Fruit fly (Drosophila melanogaster) whole organism, embryonic: Measurements from ENCODE around the gene CG33235.
A peak's percentile ranks its signal among the peaks of the same experiment; 100 is the strongest.

ENCODE experiments used
- Antp ChIP-seq: fragments of 200-800 bp; sonication (Bioruptor generic); optimal IDR thresholded peaks from 3 replicates; lab custom pipeline; 2016; ENCODE audit warnings: missing biosample characterization, missing genetic modification characterization
- Atf3 ChIP-seq: fragments of 200-800 bp; sonication (Bioruptor generic); optimal IDR thresholded peaks from 3 replicates; lab custom pipeline; 2016; ENCODE audit warnings: missing biosample characterization, missing genetic modification characterization
- CG10366 ChIP-seq: fragments of 200-800 bp; sonication (Bioruptor generic); IDR thresholded peaks from 2 replicates; pipeline ENCODE4 v1.3.6; 2022; ENCODE audit warnings: missing biosample characterization, missing genetic modification characterization
- CG12769 ChIP-seq: fragments of 200-800 bp; sonication (Bioruptor generic); optimal IDR thresholded peaks from 2 replicates; lab custom pipeline; 2019; ENCODE audit warnings: missing biosample characterization, mild to moderate bottlenecking, missing genetic modification characterization, moderate library complexity
- CG14050 ChIP-seq: fragments of 200-800 bp; sonication (Bioruptor generic); IDR thresholded peaks from 3 replicates; pipeline ENCODE4 v1.3.6; 2022; ENCODE audit warnings: missing biosample characterization, missing genetic modification characterization
- CG14441 ChIP-seq: fragments of 200-800 bp; sonication (Bioruptor generic); IDR thresholded peaks from 2 replicates; pipeline ENCODE4 v1.3.6; 2022; ENCODE audit warnings: missing biosample characterization, missing genetic modification characterization
- CG1602 ChIP-seq: fragments of 200-800 bp; sonication (Bioruptor generic); optimal IDR thresholded peaks from 3 replicates; lab custom pipeline; 2016; ENCODE audit warnings: missing biosample characterization, missing genetic modification characterization
- CG16815 ChIP-seq: fragments of 200-800 bp; sonication (Bioruptor generic); optimal IDR thresholded peaks from 3 replicates; lab custom pipeline; 2017; ENCODE audit warnings: missing biosample characterization, mild to moderate bottlenecking, missing genetic modification characterization
- CG18599 ChIP-seq: fragments of 200-800 bp; sonication (Bioruptor generic); optimal IDR thresholded peaks from 3 replicates; lab custom pipeline; 2017; ENCODE audit warnings: missing biosample characterization, missing genetic modification characterization, mild to moderate bottlenecking, moderate library complexity, missing genetic modification reagents
- CG30020 ChIP-seq: fragments of 200-800 bp; optimal IDR thresholded peaks from 2 replicates; lab custom pipeline; 2019; ENCODE audit warnings: missing biosample characterization, mild to moderate bottlenecking, missing genetic modification characterization, moderate library complexity
- CG30431 ChIP-seq: fragments of 200-800 bp; sonication (Bioruptor generic); optimal IDR thresholded peaks from 2 replicates; lab custom pipeline; 2017; ENCODE audit warnings: missing biosample characterization, missing genetic modification characterization
- CG31224 ChIP-seq: fragments of 200-800 bp; sonication (Bioruptor generic); IDR thresholded peaks from 2 replicates; pipeline ENCODE4 v1.3.6; 2022; ENCODE audit warnings: missing biosample characterization, missing genetic modification characterization
- CG3163 ChIP-seq: fragments of 200-800 bp; sonication (Bioruptor generic); optimal IDR thresholded peaks from 3 replicates; lab custom pipeline; 2016; ENCODE audit warnings: missing biosample characterization, missing genetic modification characterization
- CG32532 ChIP-seq: fragments of 200-800 bp; sonication (Bioruptor generic); IDR thresholded peaks from 2 replicates; pipeline ENCODE4 v1.3.6; 2022; ENCODE audit warnings: missing biosample characterization, missing genetic modification characterization
- CG34376 ChIP-seq: fragments of 200-800 bp; sonication (Bioruptor generic); optimal IDR thresholded peaks from 2 replicates; lab custom pipeline; 2018; ENCODE audit warnings: missing biosample characterization, mild to moderate bottlenecking, missing genetic modification characterization
- CG42726 ChIP-seq: fragments of 200-800 bp; sonication (Bioruptor generic); IDR thresholded peaks from 2 replicates; pipeline ENCODE4 v1.3.6; 2022; ENCODE audit warnings: missing biosample characterization, missing genetic modification characterization; ENCODE audit not compliant: partially characterized antibody
- CG7372 ChIP-seq: fragments of 200-800 bp; sonication (Bioruptor generic); IDR thresholded peaks from 2 replicates; pipeline ENCODE4 v1.3.6; 2022; ENCODE audit warnings: missing biosample characterization, missing genetic modification characterization
- CG7745 ChIP-seq: fragments of 200-800 bp; sonication (Bioruptor generic); optimal IDR thresholded peaks from 2 replicates; lab custom pipeline; 2018; ENCODE audit warnings: missing biosample characterization, mild to moderate bottlenecking, missing genetic modification characterization, moderate library complexity
- CG7839 ChIP-seq: fragments of 200-800 bp; sonication (Bioruptor generic); optimal IDR thresholded peaks from 3 replicates; lab custom pipeline; 2018; ENCODE audit warnings: missing biosample characterization, mild to moderate bottlenecking, missing genetic modification characterization, moderate library complexity
- CG7963 ChIP-seq: fragments of 200-800 bp; sonication (Bioruptor generic); IDR thresholded peaks from 3 replicates; pipeline ENCODE4 v1.3.6; 2022; ENCODE audit warnings: missing biosample characterization, missing genetic modification characterization; ENCODE audit not compliant: partially characterized antibody
- CG9727 ChIP-seq: fragments of 200-800 bp; sonication (Bioruptor generic); optimal IDR thresholded peaks from 3 replicates; lab custom pipeline; 2017; ENCODE audit warnings: missing biosample characterization, mild to moderate bottlenecking, missing genetic modification characterization
- Chrac-16 ChIP-seq: fragments of 200-800 bp; sonication (Bioruptor generic); optimal IDR thresholded peaks from 3 replicates; lab custom pipeline; 2016; ENCODE audit warnings: missing biosample characterization, missing genetic modification characterization
- D19B ChIP-seq: fragments of 200-800 bp; sonication (Bioruptor generic); optimal IDR thresholded peaks from 2 replicates; lab custom pipeline; 2017; ENCODE audit warnings: missing biosample characterization, mild to moderate bottlenecking, missing genetic modification characterization
- Dref ChIP-seq: fragments of 200-800 bp; sonication (Bioruptor generic); IDR thresholded peaks from 2 replicates; pipeline ENCODE4 v1.3.6; 2022; ENCODE audit warnings: missing biosample characterization, missing genetic modification characterization
- HHEX ChIP-seq: fragments of 200-800 bp; sonication (Bioruptor generic); optimal IDR thresholded peaks from 3 replicates; lab custom pipeline; 2017; ENCODE audit warnings: missing biosample characterization, mild to moderate bottlenecking, missing genetic modification characterization, missing genetic modification reagents
- Kr ChIP-seq: fragments of 200-800 bp; sonication (Bioruptor generic); optimal IDR thresholded peaks from 2 replicates; lab custom pipeline; 2017; ENCODE audit warnings: missing biosample characterization, mild to moderate bottlenecking, missing genetic modification characterization
- NFAT ChIP-seq: fragments of 200-800 bp; sonication (Bioruptor generic); IDR thresholded peaks from 2 replicates; pipeline ENCODE4 v1.3.6; 2022; ENCODE audit warnings: missing biosample characterization, missing genetic modification characterization
- Oaz ChIP-seq: fragments of 200-800 bp; sonication (Bioruptor generic); IDR thresholded peaks from 2 replicates; pipeline ENCODE4 v1.3.6; 2022; ENCODE audit warnings: missing biosample characterization, missing genetic modification characterization
- Sry-β ChIP-seq: fragments of 200-800 bp; sonication (Bioruptor generic); optimal IDR thresholded peaks from 2 replicates; lab custom pipeline; 2018; ENCODE audit warnings: missing biosample characterization, mild to moderate bottlenecking, missing genetic modification characterization, moderate library complexity
- ap ChIP-seq: fragments of 200-800 bp; sonication (Bioruptor generic); IDR thresholded peaks from 2 replicates; pipeline ENCODE4 v1.3.6; 2022; ENCODE audit warnings: missing biosample characterization, missing genetic modification characterization
- chm ChIP-seq: fragments of 200-800 bp; sonication (Bioruptor generic); IDR thresholded peaks from 2 replicates; pipeline ENCODE4 v1.3.6; 2022; ENCODE audit warnings: missing biosample characterization, missing genetic modification characterization
- dimm ChIP-seq: fragments of 200-800 bp; sonication (Bioruptor generic); IDR thresholded peaks from 2 replicates; pipeline ENCODE4 v1.3.6; 2022; ENCODE audit warnings: missing biosample characterization, missing genetic modification characterization
- dmrt11E ChIP-seq: fragments of 200-800 bp; sonication (Bioruptor generic); optimal IDR thresholded peaks from 3 replicates; lab custom pipeline; 2018; ENCODE audit warnings: missing biosample characterization, mild to moderate bottlenecking, missing genetic modification characterization, moderate library complexity
- dmrt99B ChIP-seq: fragments of 200-800 bp; sonication (Bioruptor generic); optimal IDR thresholded peaks from 2 replicates; lab custom pipeline; 2018; ENCODE audit warnings: missing biosample characterization, mild to moderate bottlenecking, missing genetic modification characterization, moderate library complexity
- dpn ChIP-seq, 2 experiments: fragments of 200-800 bp; sonication (Bioruptor generic); optimal IDR thresholded peaks; 3 replicates each; lab custom pipeline; 2016; ENCODE audit warnings: missing biosample characterization in 2 of 2, missing genetic modification characterization in 2 of 2
- dysf ChIP-seq: fragments of 200-800 bp; sonication (Bioruptor generic); IDR thresholded peaks from 3 replicates; pipeline ENCODE4 v1.3.6; 2022; ENCODE audit warnings: missing biosample characterization, missing genetic modification characterization
- emc ChIP-seq: fragments of 200-800 bp; sonication (Bioruptor generic); optimal IDR thresholded peaks from 2 replicates; lab custom pipeline; 2016; ENCODE audit warnings: missing biosample characterization, missing genetic modification characterization
- gce ChIP-seq: fragments of 200-800 bp; sonication (Bioruptor generic); IDR thresholded peaks from 3 replicates; pipeline ENCODE4 v1.3.6; 2022; ENCODE audit warnings: missing biosample characterization, missing genetic modification characterization
- gt ChIP-seq: fragments of 200-800 bp; sonication (Bioruptor generic); IDR thresholded peaks from 2 replicates; pipeline ENCODE4 v1.3.6; 2022; ENCODE audit warnings: missing biosample characterization, missing genetic modification characterization
- h ChIP-seq: fragments of >200 bp; optimal IDR thresholded peaks from 2 replicates; lab custom pipeline; 2017
- klu ChIP-seq: fragments of 200-800 bp; sonication (Bioruptor generic); IDR thresholded peaks from 2 replicates; pipeline ENCODE4 v1.3.6; 2022; ENCODE audit warnings: missing biosample characterization, missing genetic modification characterization
- luna ChIP-seq: fragments of 200-800 bp; sonication (Bioruptor generic); optimal IDR thresholded peaks from 2 replicates; lab custom pipeline; 2016; ENCODE audit warnings: missing biosample characterization, missing genetic modification characterization
- nmo ChIP-seq: fragments of 200-800 bp; sonication (Bioruptor generic); optimal IDR thresholded peaks from 2 replicates; lab custom pipeline; 2018; ENCODE audit warnings: missing biosample characterization, mild to moderate bottlenecking, missing genetic modification characterization, moderate library complexity
- ro ChIP-seq: fragments of 200-800 bp; sonication (Bioruptor generic); IDR thresholded peaks from 2 replicates; pipeline ENCODE4 v1.3.6; 2022; ENCODE audit warnings: missing biosample characterization, missing genetic modification characterization
- seq ChIP-seq: fragments of 200-800 bp; sonication (Bioruptor generic); IDR thresholded peaks from 2 replicates; pipeline ENCODE4 v1.3.6; 2022; ENCODE audit warnings: missing biosample characterization, missing genetic modification characterization
- sna ChIP-seq: fragments of 200-800 bp; sonication (Bioruptor generic); IDR thresholded peaks from 2 replicates; pipeline ENCODE4 v1.3.6; 2022; ENCODE audit warnings: missing biosample characterization, missing genetic modification characterization; ENCODE audit not compliant: partially characterized antibody
- ssp ChIP-seq: fragments of 200-800 bp; sonication (Bioruptor generic); IDR thresholded peaks from 2 replicates; pipeline ENCODE4 v1.3.6; 2022; ENCODE audit warnings: missing biosample characterization, missing genetic modification characterization
- toy ChIP-seq: fragments of 200-800 bp; sonication (Bioruptor generic); IDR thresholded peaks from 2 replicates; pipeline ENCODE4 v1.3.6; 2022; ENCODE audit warnings: missing biosample characterization, missing genetic modification characterization
- vnd ChIP-seq: fragments of 200-800 bp; sonication (Bioruptor generic); IDR thresholded peaks from 3 replicates; pipeline ENCODE4 v1.3.6; 2022; ENCODE audit warnings: missing biosample characterization, missing genetic modification characterization; ENCODE audit not compliant: partially characterized antibody
- zfh1 ChIP-seq: fragments of 200-800 bp; sonication (Bioruptor generic); IDR thresholded peaks from 3 replicates; pipeline ENCODE4 v1.3.6; 2022; ENCODE audit warnings: missing biosample characterization, missing genetic modification characterization

CG33235 gene

DNA sequence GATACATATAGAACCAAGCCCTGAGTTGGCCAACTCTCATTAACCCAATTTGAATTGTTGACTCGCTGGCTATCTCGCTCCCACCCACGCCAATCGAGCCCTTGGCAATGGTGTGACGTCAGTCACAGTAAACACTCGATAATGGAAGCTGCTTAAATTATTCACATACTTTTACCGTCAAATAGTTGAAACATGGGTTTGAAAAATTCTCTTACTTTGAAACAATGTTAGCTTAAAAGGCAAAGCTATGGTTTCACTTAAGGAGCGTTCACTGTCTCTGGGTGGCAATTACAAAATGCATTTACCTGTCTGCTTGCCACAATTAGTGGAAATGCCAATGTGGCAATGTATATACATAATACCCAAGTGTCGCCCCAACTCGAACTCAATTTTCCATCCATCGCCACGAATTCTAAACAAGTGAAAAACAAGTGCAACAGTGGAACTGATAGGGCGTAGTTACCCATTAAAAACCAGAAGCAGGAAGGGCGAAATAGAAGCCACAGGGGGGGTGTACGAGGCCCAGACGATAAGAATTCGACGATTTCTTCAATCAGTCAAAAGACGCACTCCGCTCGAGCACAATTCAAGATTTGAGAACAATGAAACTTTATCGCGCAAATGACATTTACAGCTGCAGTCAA is 41.8 kb downstream of the CG33235 start (continued):
- TF ChIP-seq ssp (GFP tag; lab: Robert Waterston, UW) = peak; percentile 72
- no peak for TF ChIP-seq h
- TF ChIP-seq Kr (GFP tag; lab: Kevin White, UChicago) = no peak
- peak; percentile 92 for TF ChIP-seq CG18599
- peak; percentile 90 for TF ChIP-seq CG7839 (tag; lab: Kevin White, UChicago)
- TF ChIP-seq CG14050 (GFP tag; lab: Robert Waterston, UW) = peak; percentile 81
- peak; percentile 55; the same call in 1 of the 2 replicates for TF ChIP-seq dimm (GFP tag; lab: Robert Waterston, UW)
- no peak for TF ChIP-seq CG7963 (GFP tag; lab: Robert Waterston, UW)
- peak; percentile 72 for TF ChIP-seq CG30431
- peak; percentile 85 to 88 for TF ChIP-seq dpn (GFP tag; optimal IDR thresholded peaks at IDR 0.05; lab: Kevin White, UChicago)
- TF ChIP-seq D19B (GFP tag; lab: Kevin White, UChicago) = peak; percentile 52
- peak; percentile 78 for TF ChIP-seq HHEX (GFP tag; lab: Kevin White, UChicago)
- TF ChIP-seq Chrac-16 = peak; percentile 74
- TF ChIP-seq dmrt11E = peak; percentile 44
- TF ChIP-seq Antp (GFP tag; lab: Kevin White, UChicago) = peak; percentile 90
- peak; percentile 76; the same call in 2 of the 3 replicates for TF ChIP-seq gce (GFP tag; lab: Robert Waterston, UW)
- TF ChIP-seq Oaz (GFP tag; lab: Robert Waterston, UW) = peak; percentile 79
- peak; percentile 81 for TF ChIP-seq chm (GFP tag; lab: Robert Waterston, UW)
- TF ChIP-seq CG34376 = peak; percentile 68
- TF ChIP-seq dysf (GFP tag; lab: Robert Waterston, UW) = peak; percentile 89
- TF ChIP-seq zfh1 (GFP tag; lab: Robert Waterston, UW) = peak; percentile 86
- TF ChIP-seq CG10366 = peak; percentile 86
- peak; percentile 56 for TF ChIP-seq emc (GFP tag; lab: Kevin White, UChicago)
- no peak for TF ChIP-seq Dref (GFP tag; lab: Robert Waterston, UW)
- TF ChIP-seq gt = peak; percentile 68
- peak; percentile 66; the same call in 1 of the 2 replicates for TF ChIP-seq toy (GFP tag; lab: Robert Waterston, UW)
- TF ChIP-seq CG32532 (GFP tag; lab: Robert Waterston, UW) = peak; percentile 86
- TF ChIP-seq dmrt99B (tag; lab: Kevin White, UChicago) = peak; percentile 90
- 0 out of 2 replicates have a peak, but pooled peaks have one; percentile 26 for TF ChIP-seq ro (GFP tag; lab: Robert Waterston, UW)
- TF ChIP-seq CG31224 (GFP tag; lab: Robert Waterston, UW) = peak; percentile 63
- peak; percentile 80 for TF ChIP-seq ap (GFP tag; lab: Robert Waterston, UW)
- peak; percentile 91 for TF ChIP-seq CG14441 (GFP tag; lab: Robert Waterston, UW)
- TF ChIP-seq CG1602 (GFP tag; lab: Kevin White, UChicago) = peak; percentile 75
- TF ChIP-seq seq (GFP tag; lab: Robert Waterston, UW) = peak; percentile 83
- TF ChIP-seq CG30020 (tag; lab: Kevin White, UChicago) = peak; percentile 34
- no peak for TF ChIP-seq Sry-β (GFP tag; lab: Kevin White, UChicago)
- no peak for TF ChIP-seq CG42726
- TF ChIP-seq CG7372 (GFP tag; lab: Robert Waterston, UW) = peak; percentile 85
- TF ChIP-seq Atf3 (GFP tag; lab: Kevin White, UChicago) = peak; percentile 84
- TF ChIP-seq CG7745 (tag; lab: Kevin White, UChicago) = no peak
- TF ChIP-seq sna (GFP tag; lab: Robert Waterston, UW) = no peak
- TF ChIP-seq klu (GFP tag; lab: Robert Waterston, UW) = peak; percentile 67
- TF ChIP-seq NFAT (GFP tag; lab: Robert Waterston, UW) = peak; percentile 72
- peak; percentile 69 for TF ChIP-seq luna (GFP tag; lab: Kevin White, UChicago)
- TF ChIP-seq CG16815 (GFP tag; lab: Kevin White, UChicago) = peak; percentile 67
- TF ChIP-seq CG9727 (GFP tag; lab: Kevin White, UChicago) = peak; percentile 72
- TF ChIP-seq vnd (GFP tag; lab: Robert Waterston, UW) = no peak
- TF ChIP-seq CG3163 (GFP tag; lab: Kevin White, UChicago) = peak; percentile 64
- TF ChIP-seq nmo (GFP tag; lab: Kevin White, UChicago) = peak; percentile 73
- TF ChIP-seq CG12769 (tag; lab: Kevin White, UChicago) = peak; percentile 95
